Fruit fly (Drosophila melanogaster) whole organism, prepupa: ENCODE results near the gene CG10874.
A peak's percentile ranks its signal among the peaks of the same experiment; 100 is the strongest.

ENCODE experiments used
- Blimp-1 ChIP-seq: fragments of 200-800 bp; sonication (Bioruptor generic); optimal IDR thresholded peaks from 3 replicates; lab custom pipeline; 2017; ENCODE audit warnings: missing biosample characterization, missing genetic modification characterization, mild to moderate bottlenecking, moderate library complexity, missing genetic modification reagents
- CG10631 ChIP-seq: fragments of 200-800 bp; sonication (Bioruptor generic); optimal IDR thresholded peaks from 2 replicates; lab custom pipeline; 2016; ENCODE audit warnings: missing biosample characterization, missing genetic modification characterization
- CG10669 ChIP-seq: fragments of 200-800 bp; sonication (Bioruptor generic); optimal IDR thresholded peaks from 3 replicates; lab custom pipeline; 2018; ENCODE audit warnings: missing biosample characterization, mild to moderate bottlenecking, missing genetic modification characterization, moderate library complexity
- CG11294 ChIP-seq: fragments of 200-800 bp; sonication (Bioruptor generic); IDR thresholded peaks from 2 replicates; pipeline ENCODE4 v1.3.6; 2022; ENCODE audit warnings: missing biosample characterization, missing genetic modification characterization
- CG11902 ChIP-seq: fragments of 200-800 bp; sonication (Bioruptor generic); optimal IDR thresholded peaks from 3 replicates; lab custom pipeline; 2016; ENCODE audit warnings: missing biosample characterization, missing genetic modification characterization
- CG15336 ChIP-seq: fragments of 200-800 bp; sonication (Bioruptor generic); IDR thresholded peaks from 2 replicates; pipeline ENCODE4 v1.3.6; 2022; ENCODE audit warnings: missing biosample characterization, missing genetic modification characterization
- CG1621 ChIP-seq: fragments of 200-800 bp; sonication (Bioruptor generic); optimal IDR thresholded peaks from 3 replicates; lab custom pipeline; 2018; ENCODE audit warnings: missing biosample characterization, mild to moderate bottlenecking, missing genetic modification characterization
- CG3032 ChIP-seq: fragments of 200-800 bp; optimal IDR thresholded peaks from 2 replicates; lab custom pipeline; 2019; ENCODE audit warnings: missing biosample characterization, mild to moderate bottlenecking, missing genetic modification characterization, moderate library complexity
- CG32006 ChIP-seq: fragments of 200-800 bp; sonication (Bioruptor generic); optimal IDR thresholded peaks from 3 replicates; lab custom pipeline; 2017; ENCODE audit warnings: missing biosample characterization, mild to moderate bottlenecking, missing genetic modification characterization
- CG34406 ChIP-seq: fragments of 200-800 bp; sonication (Bioruptor generic); optimal IDR thresholded peaks from 3 replicates; lab custom pipeline; 2016; ENCODE audit warnings: missing biosample characterization, missing genetic modification characterization
- CG3919 ChIP-seq: fragments of 200-800 bp; sonication (Bioruptor generic); optimal IDR thresholded peaks from 3 replicates; lab custom pipeline; 2016; ENCODE audit warnings: missing biosample characterization, missing genetic modification characterization
- CG6163 ChIP-seq: fragments of 200-800 bp; sonication (Bioruptor generic); IDR thresholded peaks from 3 replicates; pipeline ENCODE4 v1.3.6; 2022; ENCODE audit warnings: missing biosample characterization, missing genetic modification characterization
- CG6276 ChIP-seq: fragments of 200-800 bp; sonication (Bioruptor generic); optimal IDR thresholded peaks from 2 replicates; lab custom pipeline; 2017; ENCODE audit warnings: missing biosample characterization, mild to moderate bottlenecking, missing genetic modification characterization
- CG6854 ChIP-seq: fragments of 200-800 bp; sonication (Bioruptor generic); optimal IDR thresholded peaks from 2 replicates; lab custom pipeline; 2017; ENCODE audit warnings: missing biosample characterization, mild to moderate bottlenecking, missing genetic modification characterization
- CG7368 ChIP-seq: fragments of 200-800 bp; sonication (Bioruptor generic); optimal IDR thresholded peaks from 3 replicates; lab custom pipeline; 2016; ENCODE audit warnings: missing biosample characterization, missing genetic modification characterization
- CG8119 ChIP-seq: fragments of 200-800 bp; sonication (Bioruptor generic); IDR thresholded peaks from 3 replicates; pipeline ENCODE4 v1.3.6; 2022; ENCODE audit warnings: missing biosample characterization, missing genetic modification characterization
- CG8632 ChIP-seq: fragments of 200-800 bp; sonication (Bioruptor generic); optimal IDR thresholded peaks from 3 replicates; lab custom pipeline; 2016; ENCODE audit warnings: missing biosample characterization, missing genetic modification characterization
- CG9139 ChIP-seq: fragments of 200-800 bp; sonication (Bioruptor generic); optimal IDR thresholded peaks from 3 replicates; lab custom pipeline; 2017; ENCODE audit warnings: missing biosample characterization, mild to moderate bottlenecking, missing genetic modification characterization
- Eip75B ChIP-seq: fragments of 200-800 bp; sonication (Bioruptor generic); optimal IDR thresholded peaks from 3 replicates; lab custom pipeline; 2016; ENCODE audit warnings: missing biosample characterization, missing genetic modification characterization
- Eip78C ChIP-seq: fragments of 200-800 bp; sonication (Bioruptor generic); peaks from one replicate; lab custom pipeline; 2016; ENCODE audit warnings: missing biosample characterization, missing genetic modification characterization
- Eip93F ChIP-seq: fragments of 200-800 bp; sonication (Bioruptor generic); optimal IDR thresholded peaks from 2 replicates; lab custom pipeline; 2016; ENCODE audit warnings: missing biosample characterization, mild to moderate bottlenecking, missing genetic modification characterization
- Ets96B ChIP-seq: fragments of 200-800 bp; optimal IDR thresholded peaks from 2 replicates; lab custom pipeline; 2019; ENCODE audit warnings: missing biosample characterization, mild to moderate bottlenecking, missing genetic modification characterization, moderate library complexity
- Gug ChIP-seq: fragments of 200-800 bp; sonication (Bioruptor generic); IDR thresholded peaks from 2 replicates; pipeline ENCODE4 v1.3.6; 2022; ENCODE audit warnings: missing biosample characterization, missing genetic modification characterization
- Hr38 ChIP-seq: sonication (Bioruptor generic); optimal IDR thresholded peaks from 2 replicates; lab custom pipeline; 2016; ENCODE audit warnings: missing biosample characterization, missing genetic modification characterization
- Hr39 ChIP-seq: fragments of 200-800 bp; sonication (Bioruptor generic); optimal IDR thresholded peaks from 2 replicates; lab custom pipeline; 2016; ENCODE audit warnings: missing biosample characterization, missing genetic modification characterization
- Hr4 ChIP-seq: fragments of 200-800 bp; sonication (Bioruptor generic); optimal IDR thresholded peaks from 3 replicates; lab custom pipeline; 2016; ENCODE audit warnings: missing biosample characterization, missing genetic modification characterization
- Lpt ChIP-seq: fragments of 200-800 bp; sonication (Bioruptor generic); optimal IDR thresholded peaks from 3 replicates; lab custom pipeline; 2016; ENCODE audit warnings: missing biosample characterization, missing genetic modification characterization
- Met ChIP-seq: fragments of 200-800 bp; sonication (Bioruptor generic); optimal IDR thresholded peaks from 3 replicates; lab custom pipeline; 2016; ENCODE audit warnings: missing biosample characterization, missing genetic modification characterization
- OdsH ChIP-seq: fragments of 200-800 bp; sonication (Bioruptor generic); optimal IDR thresholded peaks from 3 replicates; lab custom pipeline; 2016; ENCODE audit warnings: missing biosample characterization, missing genetic modification characterization
- Smox ChIP-seq: fragments of 200-800 bp; sonication (Bioruptor generic); optimal IDR thresholded peaks from 3 replicates; lab custom pipeline; 2016; ENCODE audit warnings: missing biosample characterization, missing genetic modification characterization
- Sox14 ChIP-seq: fragments of 200-800 bp; sonication (Bioruptor generic); optimal IDR thresholded peaks from 3 replicates; lab custom pipeline; 2016; ENCODE audit warnings: missing biosample characterization, missing genetic modification characterization
- Sox15 ChIP-seq: fragments of 200-800 bp; sonication (Bioruptor generic); optimal IDR thresholded peaks from 3 replicates; lab custom pipeline; 2016; ENCODE audit warnings: missing biosample characterization, missing genetic modification characterization
- acj6 ChIP-seq: fragments of 200-800 bp; sonication (Bioruptor generic); optimal IDR thresholded peaks from 3 replicates; lab custom pipeline; 2016; ENCODE audit warnings: missing biosample characterization, missing genetic modification characterization
- cyc ChIP-seq: fragments of 200-800 bp; sonication (Bioruptor generic); optimal IDR thresholded peaks from 3 replicates; lab custom pipeline; 2016; ENCODE audit warnings: missing biosample characterization, missing genetic modification characterization
- dac ChIP-seq: fragments of 200-800 bp; sonication (Bioruptor generic); optimal IDR thresholded peaks from 2 replicates; lab custom pipeline; 2017; ENCODE audit warnings: missing biosample characterization, mild to moderate bottlenecking, missing genetic modification characterization
- dsx ChIP-seq: fragments of 200-800 bp; optimal IDR thresholded peaks from 3 replicates; lab custom pipeline; 2019; ENCODE audit warnings: missing biosample characterization, mild to moderate bottlenecking, missing genetic modification characterization, moderate library complexity; ENCODE audit not compliant: poor library complexity, severe bottlenecking
- eg ChIP-seq: fragments of 200-800 bp; sonication (Bioruptor generic); IDR thresholded peaks from 3 replicates; pipeline ENCODE4 v1.3.6; 2022; ENCODE audit warnings: missing biosample characterization, missing genetic modification characterization
- fd85E ChIP-seq: fragments of 200-800 bp; sonication (Bioruptor generic); optimal IDR thresholded peaks from 3 replicates; lab custom pipeline; 2016; ENCODE audit warnings: missing biosample characterization, missing genetic modification characterization
- lz ChIP-seq: fragments of 200-800 bp; sonication (Bioruptor generic); optimal IDR thresholded peaks from 3 replicates; lab custom pipeline; 2016; ENCODE audit warnings: missing biosample characterization, missing genetic modification characterization
- net ChIP-seq: fragments of 200-800 bp; sonication (Bioruptor generic); optimal IDR thresholded peaks from 3 replicates; lab custom pipeline; 2016; ENCODE audit warnings: missing biosample characterization, missing genetic modification characterization
- pdm3 ChIP-seq: fragments of 200-800 bp; sonication (Bioruptor generic); optimal IDR thresholded peaks from 3 replicates; lab custom pipeline; 2016; ENCODE audit warnings: missing biosample characterization, missing genetic modification characterization
- ss ChIP-seq, 2 experiments: fragments of 200-800 bp; sonication (Bioruptor generic); optimal IDR thresholded peaks; 2 replicates in 1 of 2; 3 replicates in 1 of 2; lab custom pipeline; 2017 to 2018; ENCODE audit warnings: mild to moderate bottlenecking in 2 of 2, missing biosample characterization in 2 of 2, missing genetic modification characterization in 2 of 2, moderate library complexity in 1 of 2
- svp ChIP-seq: fragments of 200-800 bp; sonication (Bioruptor generic); peaks from one replicate; lab custom pipeline; 2016; ENCODE audit warnings: missing biosample characterization, missing genetic modification characterization
- topi ChIP-seq: fragments of 200-800 bp; sonication (Bioruptor generic); optimal IDR thresholded peaks from 3 replicates; lab custom pipeline; 2016; ENCODE audit warnings: missing biosample characterization, missing genetic modification characterization
- vri ChIP-seq: fragments of 200-800 bp; sonication (Bioruptor generic); optimal IDR thresholded peaks from 3 replicates; lab custom pipeline; 2016; ENCODE audit warnings: missing biosample characterization, mild to moderate bottlenecking, missing genetic modification characterization

The CG10874 gene

DNA sequence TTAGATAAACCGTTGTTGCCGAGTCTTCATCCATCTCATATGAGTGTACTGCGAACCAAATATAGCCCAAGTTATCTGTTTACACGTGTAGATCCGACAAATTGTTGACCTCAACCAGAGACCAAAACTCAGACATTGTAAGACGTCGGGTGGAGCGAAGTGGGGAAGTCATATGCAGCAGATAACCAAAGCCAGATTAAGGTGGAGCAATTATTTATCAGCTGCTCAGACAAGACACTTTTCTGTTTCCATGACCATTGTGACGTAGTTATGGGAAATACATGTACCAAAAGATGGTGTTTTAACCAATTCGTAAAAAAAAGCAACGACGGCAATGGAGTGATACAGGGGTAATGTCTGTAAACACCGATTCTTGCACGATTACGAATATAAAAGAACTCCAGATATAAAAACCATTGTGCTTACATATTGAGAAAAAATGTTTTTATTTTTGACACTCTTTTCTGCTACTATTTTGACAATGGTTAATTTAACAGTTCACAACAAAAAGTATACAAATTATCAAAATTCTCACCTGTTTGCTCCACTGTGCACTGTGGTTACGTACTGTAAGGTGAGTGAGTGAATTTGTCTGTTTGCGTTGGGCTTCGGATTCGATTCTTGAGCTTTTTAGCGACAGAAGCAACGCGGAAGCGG lies 14.7 kb downstream of the CG10874 start (continued):
- TF ChIP-seq svp (GFP tag; lab: Kevin White, UChicago) (peak; percentile 93), CG3032 (tag; lab: Kevin White, UChicago) (peak; percentile 51), CG10631 (peak; percentile 73), Met (peak; percentile 78), acj6 (GFP tag; lab: Kevin White, UChicago) (peak; percentile 72), CG8119 (peak; percentile 15; the same call in 1 of the 3 replicates), CG11294 (no peak), pdm3 (GFP tag; lab: Kevin White, UChicago) (peak; percentile 78), ss (GFP tag; optimal IDR thresholded peaks at IDR 0.05; lab: Kevin White, UChicago) (no peak), CG10669 (GFP tag; lab: Kevin White, UChicago) (peak; percentile 59), Blimp-1 (no peak), CG1621 (tag; lab: Kevin White, UChicago) (peak; percentile 24), vri (GFP tag; lab: Kevin White, UChicago) (peak; percentile 35), CG34406 (peak; percentile 59), Eip93F (GFP tag; lab: Kevin White, UChicago) (peak; percentile 52), CG9139 (GFP tag; lab: Kevin White, UChicago) (no peak), fd85E (GFP tag; lab: Kevin White, UChicago) (no peak), OdsH (GFP tag; lab: Kevin White, UChicago) (peak; percentile 63), dsx (GFP tag; lab: Kevin White, UChicago) (peak; percentile 35), Eip75B (peak; percentile 63), Sox15 (GFP tag; lab: Kevin White, UChicago) (peak; percentile 67), CG32006 (GFP tag; lab: Kevin White, UChicago) (peak; percentile 59), CG8632 (GFP tag; lab: Kevin White, UChicago) (peak; percentile 76), Gug (GFP tag; lab: Robert Waterston, UW) (no peak)

DNA sequence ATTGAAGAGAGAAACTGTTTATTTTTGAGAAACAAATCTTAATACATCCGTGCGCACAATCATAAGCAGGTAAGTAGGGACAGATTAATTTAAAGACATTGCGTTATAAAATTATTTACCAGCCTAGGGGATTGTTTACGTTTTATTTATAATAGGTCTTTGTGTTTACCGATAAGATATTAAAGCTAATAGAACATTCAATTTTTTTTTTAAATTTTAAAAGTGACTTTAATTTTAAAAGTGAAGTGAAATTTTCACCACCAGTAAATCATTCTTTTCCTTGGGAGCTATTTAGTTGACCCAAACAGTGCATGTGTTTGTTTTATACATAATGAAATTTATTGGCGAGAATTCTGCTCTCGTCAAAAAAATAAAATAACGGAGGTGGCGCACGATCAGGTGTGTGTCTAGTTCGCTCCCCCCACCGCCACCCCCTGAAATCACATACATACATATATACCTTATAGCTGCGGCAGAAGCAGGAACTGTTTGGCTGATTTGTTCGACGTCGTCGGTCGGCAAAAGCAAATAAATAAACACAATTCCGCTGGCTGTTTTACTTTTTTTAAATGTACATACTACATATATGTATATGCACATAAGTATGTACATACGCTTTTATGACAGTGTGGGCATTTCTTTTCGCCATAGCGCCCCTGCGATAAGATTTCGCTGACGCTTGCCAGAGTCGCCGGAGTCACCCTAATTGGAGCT lies 16.1 kb downstream of the CG10874 start:
- TF ChIP-seq CG10669 (GFP tag; lab: Kevin White, UChicago) (peak; percentile 40), cyc (peak; percentile 61), Gug (GFP tag; lab: Robert Waterston, UW) (peak; percentile 20; the same call in 1 of the 2 replicates), Blimp-1 (peak; percentile 30), eg (peak; percentile 52; the same call in 2 of the 3 replicates), Hr4 (GFP tag; lab: Kevin White, UChicago) (peak; percentile 52), CG8119 (peak; percentile 25; the same call in 1 of the 3 replicates), lz (GFP tag; lab: Kevin White, UChicago) (peak; percentile 67), Sox14 (GFP tag; lab: Kevin White, UChicago) (peak; percentile 49), CG11902 (GFP tag; lab: Kevin White, UChicago) (peak; percentile 26), topi (peak; percentile 64), dsx (GFP tag; lab: Kevin White, UChicago) (peak; percentile 0), OdsH (GFP tag; lab: Kevin White, UChicago) (peak; percentile 55), net (GFP tag; lab: Kevin White, UChicago) (peak; percentile 27), CG3032 (tag; lab: Kevin White, UChicago) (peak; percentile 55), acj6 (GFP tag; lab: Kevin White, UChicago) (peak; percentile 64), CG6163 (GFP tag; lab: Robert Waterston, UW) (peak; percentile 36), vri (GFP tag; lab: Kevin White, UChicago) (peak; percentile 20), CG6276 (GFP tag; lab: Kevin White, UChicago) (peak; percentile 35), CG6854 (GFP tag; lab: Kevin White, UChicago) (peak; percentile 50), svp (GFP tag; lab: Kevin White, UChicago) (peak; percentile 80), Eip78C (GFP tag; lab: Kevin White, UChicago) (peak; percentile 85), CG10631 (peak; percentile 37), Hr39 (GFP tag; lab: Kevin White, UChicago) (peak; percentile 63), Ets96B (tag; lab: Kevin White, UChicago) (peak; percentile 30), CG3919 (peak; percentile 34), dac (GFP tag; lab: Kevin White, UChicago) (no peak), Lpt (GFP tag; lab: Kevin White, UChicago) (no peak), CG9139 (GFP tag; lab: Kevin White, UChicago) (peak; percentile 35), ss (GFP tag; optimal IDR thresholded peaks at IDR 0.05; lab: Kevin White, UChicago) (peak; percentile 38 to 66), CG11294 (peak; percentile 33; the same call in 1 of the 2 replicates), Smox (peak; percentile 64), CG7368 (GFP tag; lab: Kevin White, UChicago) (no peak), CG15336 (GFP tag; lab: Robert Waterston, UW) (peak; percentile 61; the same call in 1 of the 2 replicates), Met (peak; percentile 59), Eip93F (GFP tag; lab: Kevin White, UChicago) (peak; percentile 15), Hr38 (GFP tag; lab: Kevin White, UChicago) (no peak)
